Worm (Caenorhabditis elegans) whole organism, L2 larva: ENCODE data around the gene nhr-205.

ENCODE experiments used
- F13H6.1 ChIP-seq: sonication (generic microtip); optimal IDR thresholded peaks from 2 replicates; lab custom pipeline; 2016; ENCODE audit warnings: missing genetic modification characterization, missing compliant biosample characterization
- R02D3.7 ChIP-seq: fragments of 150-350 bp; optimal IDR thresholded peaks from 2 replicates; lab custom pipeline; 2014; ENCODE audit warnings: missing biosample characterization, missing genetic modification characterization
- Y55F3AM.14 ChIP-seq: fragments of 200-800 bp; sonication (Bioruptor generic); optimal IDR thresholded peaks from 2 replicates; lab custom pipeline; 2018; ENCODE audit warnings: mild to moderate bottlenecking, missing genetic modification characterization, missing compliant biosample characterization
- ZK546.5 ChIP-seq: sonication (generic microtip); optimal IDR thresholded peaks from 2 replicates; lab custom pipeline; 2017; ENCODE audit warnings: missing biosample characterization, missing genetic modification characterization
- alr-1 ChIP-seq: fragments of 150-350 bp; optimal IDR thresholded peaks from 2 replicates; lab custom pipeline; 2014; ENCODE audit warnings: missing biosample characterization, missing genetic modification characterization
- aly-2 ChIP-seq: fragments of 150-350 bp; optimal IDR thresholded peaks from 2 replicates; lab custom pipeline; 2014; ENCODE audit warnings: missing biosample characterization, missing genetic modification characterization
- ama-1 ChIP-seq: fragments of 150-350 bp; optimal IDR thresholded peaks from 2 replicates; lab custom pipeline; 2018; ENCODE audit warnings: inconsistent platforms
- blmp-1 ChIP-seq: sonication (generic microtip); optimal IDR thresholded peaks from 2 replicates; lab custom pipeline; 2017; ENCODE audit warnings: missing genetic modification characterization, mild to moderate bottlenecking, missing compliant biosample characterization, antibody characterized with exemption, moderate library complexity; ENCODE audit not compliant: insufficient read depth
- ceh-16 ChIP-seq: fragments of 150-350 bp; optimal IDR thresholded peaks from 2 replicates; lab custom pipeline; 2014; ENCODE audit warnings: missing biosample characterization, missing genetic modification characterization
- ceh-82 ChIP-seq: fragments of 150-350 bp; optimal IDR thresholded peaks from 2 replicates; lab custom pipeline; 2014; ENCODE audit warnings: missing biosample characterization, missing genetic modification characterization
- crh-2 ChIP-seq: sonication (generic microtip); optimal IDR thresholded peaks from 2 replicates; lab custom pipeline; 2017; ENCODE audit warnings: missing biosample characterization, missing genetic modification characterization
- elt-1 ChIP-seq: fragments of 150-350 bp; optimal IDR thresholded peaks from 2 replicates; lab custom pipeline; 2014; ENCODE audit warnings: missing biosample characterization, missing genetic modification characterization
- elt-3 ChIP-seq: sonication (generic microtip); optimal IDR thresholded peaks from 2 replicates; lab custom pipeline; 2017; ENCODE audit warnings: missing biosample characterization, missing genetic modification characterization
- fos-1 ChIP-seq: fragments of 150-350 bp; optimal IDR thresholded peaks from 2 replicates; lab custom pipeline; 2014; ENCODE audit warnings: missing biosample characterization, missing genetic modification characterization
- gmeb-1 ChIP-seq: fragments of 150-350 bp; optimal IDR thresholded peaks from 2 replicates; lab custom pipeline; 2014; ENCODE audit warnings: missing biosample characterization, missing genetic modification characterization
- lin-11 ChIP-seq: fragments of 150-350 bp; sonication (generic microtip); optimal IDR thresholded peaks from 2 replicates; lab custom pipeline; 2014; ENCODE audit warnings: missing biosample characterization, missing genetic modification characterization, inconsistent platforms, mixed read lengths
- lin-13 ChIP-seq: fragments of 150-350 bp; optimal IDR thresholded peaks from 2 replicates; lab custom pipeline; 2014; ENCODE audit warnings: missing biosample characterization, missing genetic modification reagents, missing genetic modification characterization
- lin-39 ChIP-seq: fragments of 150-350 bp; optimal IDR thresholded peaks from 2 replicates; lab custom pipeline; 2014; ENCODE audit warnings: missing biosample characterization, missing genetic modification reagents, missing genetic modification characterization
- lsy-2 ChIP-seq, 2 experiments: fragments of 150-350 bp in 1 of 2; sonication (generic microtip) in 1 of 2; optimal IDR thresholded peaks; 2 replicates each; lab custom pipeline; 2014 to 2017; ENCODE audit warnings: missing biosample characterization in 2 of 2, missing genetic modification characterization in 2 of 2
- mbf-1 ChIP-seq: sonication (generic microtip); optimal IDR thresholded peaks from 2 replicates; lab custom pipeline; 2017; ENCODE audit warnings: missing biosample characterization, missing genetic modification characterization
- nhr-10 ChIP-seq: sonication (generic microtip); optimal IDR thresholded peaks from 2 replicates; lab custom pipeline; 2017; ENCODE audit warnings: missing biosample characterization, missing genetic modification characterization
- nhr-11 ChIP-seq: fragments of 150-350 bp; optimal IDR thresholded peaks from 2 replicates; lab custom pipeline; 2014; ENCODE audit warnings: missing biosample characterization, missing genetic modification characterization
- nhr-129 ChIP-seq: fragments of 150-350 bp; optimal IDR thresholded peaks from 2 replicates; lab custom pipeline; 2014; ENCODE audit warnings: missing biosample characterization, missing genetic modification characterization
- nhr-21 ChIP-seq: fragments of 150-350 bp; optimal IDR thresholded peaks from 2 replicates; lab custom pipeline; 2014; ENCODE audit warnings: missing biosample characterization, missing genetic modification characterization
- nhr-23 ChIP-seq: fragments of 150-350 bp; optimal IDR thresholded peaks from 2 replicates; lab custom pipeline; 2014; ENCODE audit warnings: missing biosample characterization, missing genetic modification reagents, missing genetic modification characterization
- nhr-237 ChIP-seq: fragments of 150-350 bp; optimal IDR thresholded peaks from 2 replicates; lab custom pipeline; 2014; ENCODE audit warnings: missing biosample characterization, missing genetic modification characterization
- nhr-25 ChIP-seq: fragments of 150-350 bp; sonication (generic microtip); optimal IDR thresholded peaks from 3 replicates; lab custom pipeline; 2014; ENCODE audit warnings: missing biosample characterization, missing genetic modification characterization
- peb-1 ChIP-seq: fragments of 150-350 bp; optimal IDR thresholded peaks from 2 replicates; lab custom pipeline; 2014; ENCODE audit warnings: missing biosample characterization, missing genetic modification characterization
- sem-4 ChIP-seq: fragments of 150-350 bp; optimal IDR thresholded peaks from 2 replicates; lab custom pipeline; 2014; ENCODE audit warnings: missing biosample characterization, missing genetic modification reagents, missing genetic modification characterization
- skn-1 ChIP-seq: sonication (generic microtip); optimal IDR thresholded peaks from 2 replicates; lab custom pipeline; 2017; ENCODE audit warnings: missing biosample characterization, missing genetic modification characterization
- sma-3 ChIP-seq: sonication (generic microtip); optimal IDR thresholded peaks from 2 replicates; lab custom pipeline; 2016; ENCODE audit warnings: missing genetic modification reagents, missing genetic modification characterization, missing compliant biosample characterization
- snpc-4 ChIP-seq: fragments of 150-350 bp; optimal IDR thresholded peaks from 2 replicates; lab custom pipeline; 2014; ENCODE audit warnings: missing biosample characterization, missing genetic modification characterization
- unc-62 ChIP-seq: fragments of 150-350 bp; optimal IDR thresholded peaks from 2 replicates; lab custom pipeline; 2014; ENCODE audit warnings: missing biosample characterization, missing genetic modification reagents, missing genetic modification characterization
- ztf-1 ChIP-seq: fragments of 200-800 bp; sonication (Bioruptor generic); conservative IDR thresholded peaks from 2 replicates; pipeline ENCODE4 v1.3.6; 2022; ENCODE audit warnings: missing genetic modification characterization, missing compliant biosample characterization
- ztf-11 ChIP-seq: sonication (generic microtip); optimal IDR thresholded peaks from 2 replicates; lab custom pipeline; 2017; ENCODE audit warnings: missing biosample characterization, missing genetic modification characterization
- ztf-4 ChIP-seq: fragments of 150-350 bp; optimal IDR thresholded peaks from 2 replicates; lab custom pipeline; 2014; ENCODE audit warnings: missing biosample characterization, missing genetic modification characterization

The nhr-205 gene

ce11 chrV:10073793-10074192 is 7.8 kb downstream of the nhr-205 start, which contains the start of gene F57A8.6:
Gene F57A8.6 (minus strand): TSS chrV:10073893.
- TF ChIP-seq ztf-1 (GFP tag; lab: Robert Waterston, UW) (no peak), blmp-1 (tag; lab: Kevin White, UChicago) (no peak), mbf-1 (tag; lab: Kevin White, UChicago) (no peak), ceh-16 (tag; lab: Kevin White, UChicago) (no peak), R02D3.7 (tag; lab: Kevin White, UChicago) (no peak), nhr-10 (tag; lab: Kevin White, UChicago) (no peak), sma-3 (GFP tag; lab: Kevin White, UChicago) (no peak), ztf-4 (tag; lab: Kevin White, UChicago) (no peak), alr-1 (tag; lab: Kevin White, UChicago) (no peak), nhr-11 (no peak), lin-11 (tag; lab: Kevin White, UChicago) (no peak), ceh-82 (tag; lab: Kevin White, UChicago) (no peak), F13H6.1 (tag; lab: Kevin White, UChicago) (no peak), nhr-21 (tag; lab: Kevin White, UChicago) (no peak), fos-1 (tag; lab: Kevin White, UChicago) (no peak), lsy-2 (tag; optimal IDR thresholded peaks at IDR 0.05; lab: Kevin White, UChicago) (no peak), elt-3 (tag; lab: Kevin White, UChicago) (no peak), nhr-237 (tag; lab: Kevin White, UChicago) (no peak), aly-2 (no peak)

ce11 chrV:10072721-10073120 is 8.9 kb downstream of the nhr-205 start:
- TF ChIP-seq Y55F3AM.14 (GFP tag; lab: Kevin White, UChicago) (no peak), lin-13 (GFP tag; lab: Kevin White, UChicago) (no peak), crh-2 (tag; lab: Kevin White, UChicago) (no peak), lsy-2 (tag; optimal IDR thresholded peaks at IDR 0.05; lab: Kevin White, UChicago) (no peak), gmeb-1 (no peak), ztf-4 (tag; lab: Kevin White, UChicago) (no peak)
- TF ChIP-seq, all 48 proteins: peak for 0

- TF ChIP-seq nhr-11, result no peak
- TF ChIP-seq mbf-1 (tag; lab: Kevin White, UChicago), result no peak
Observed at ce11 chrV:10070541-10070940, 11.0 kb downstream of the nhr-205 start, which contains the start of gene nhr-192. Gene nhr-192 (minus strand): TSS chrV:10070641.

- TF ChIP-seq ztf-4 (tag; lab: Kevin White, UChicago) (no peak), F13H6.1 (tag; lab: Kevin White, UChicago) (no peak)
- TF ChIP-seq, all 48 proteins: peak for 0
Observed at ce11 chrV:10066769-10067168, 14.8 kb downstream of the nhr-205 start, which contains the start of gene npr-39. Gene npr-39 (plus strand): TSS chrV:10067069.

- TF ChIP-seq nhr-10 (tag; lab: Kevin White, UChicago), result no peak
- TF ChIP-seq nhr-25 (tag; lab: Kevin White, UChicago), result no peak
- TF ChIP-seq crh-2 (tag; lab: Kevin White, UChicago), result no peak
- no peak for TF ChIP-seq lin-39 (tag; lab: Kevin White, UChicago)
- TF ChIP-seq Y55F3AM.14 (GFP tag; lab: Kevin White, UChicago), result no peak
Observed at ce11 chrV:10065679-10066078, 15.9 kb downstream of the nhr-205 start.

- TF ChIP-seq elt-1 (tag; lab: Kevin White, UChicago), result no peak
- no peak for TF ChIP-seq lin-39 (tag; lab: Kevin White, UChicago)
- no peak for TF ChIP-seq nhr-129
- TF ChIP-seq lin-11 (tag; lab: Kevin White, UChicago), result no peak
- TF ChIP-seq nhr-11, result no peak
- TF ChIP-seq lin-13 (GFP tag; lab: Kevin White, UChicago), result no peak
- TF ChIP-seq unc-62, result no peak
- no peak for TF ChIP-seq skn-1
- no peak for TF ChIP-seq aly-2
- no peak for TF ChIP-seq sem-4
- no peak for TF ChIP-seq ama-1 (lab: Kevin White, UChicago)
- TF ChIP-seq ZK546.5, result no peak
- no peak for TF ChIP-seq sma-3 (GFP tag; lab: Kevin White, UChicago)
- TF ChIP-seq ztf-11 (tag; lab: Kevin White, UChicago), result no peak
- TF ChIP-seq snpc-4 (tag; lab: Kevin White, UChicago), result no peak
- TF ChIP-seq nhr-10 (tag; lab: Kevin White, UChicago), result no peak
- no peak for TF ChIP-seq R02D3.7 (tag; lab: Kevin White, UChicago)
- no peak for TF ChIP-seq peb-1 (tag; lab: Kevin White, UChicago)
- TF ChIP-seq nhr-23 (tag; lab: Kevin White, UChicago), result no peak
Observed at ce11 chrV:10064221-10064620, 17.4 kb downstream of the nhr-205 start, which contains the start of gene fipr-13. Gene fipr-13 (plus strand): TSS chrV:10064521.
